Worm (Caenorhabditis elegans) whole organism, L3 larva: ENCODE results near the gene K12H4.5.

ENCODE experiments used
- aly-2 ChIP-seq: fragments of 150-350 bp; optimal IDR thresholded peaks from 2 replicates; lab custom pipeline; 2014; ENCODE audit warnings: missing biosample characterization, missing genetic modification characterization
- ceh-16 ChIP-seq: sonication (generic microtip); optimal IDR thresholded peaks from 2 replicates; lab custom pipeline; 2017; ENCODE audit warnings: missing biosample characterization, missing genetic modification characterization
- elt-2 ChIP-seq: sonication (generic microtip); optimal IDR thresholded peaks from 2 replicates; lab custom pipeline; 2016; ENCODE audit warnings: missing genetic modification reagents, mild to moderate bottlenecking, missing genetic modification characterization, missing compliant biosample characterization
- elt-3 ChIP-seq, 3 experiments: fragments of 150-350 bp in 1 of 3; sonication (generic microtip) in 2 of 3; optimal IDR thresholded peaks; 2 replicates in 2 of 3; 4 replicates in 1 of 3; lab custom pipeline; 2014 to 2017; ENCODE audit warnings: missing biosample characterization in 3 of 3, missing genetic modification characterization in 3 of 3
- lin-15B ChIP-seq: fragments of 150-350 bp; optimal IDR thresholded peaks from 2 replicates; lab custom pipeline; 2014; ENCODE audit warnings: missing biosample characterization, missing genetic modification characterization
- nhr-25 ChIP-seq: sonication (generic microtip); optimal IDR thresholded peaks from 2 replicates; lab custom pipeline; 2017; ENCODE audit warnings: missing biosample characterization, missing genetic modification characterization
- sea-2 ChIP-seq: fragments of 150-350 bp; sonication (generic microtip); optimal IDR thresholded peaks from 4 replicates; lab custom pipeline; 2014; ENCODE audit warnings: missing biosample characterization, missing genetic modification reagents, missing genetic modification characterization

DNA sequence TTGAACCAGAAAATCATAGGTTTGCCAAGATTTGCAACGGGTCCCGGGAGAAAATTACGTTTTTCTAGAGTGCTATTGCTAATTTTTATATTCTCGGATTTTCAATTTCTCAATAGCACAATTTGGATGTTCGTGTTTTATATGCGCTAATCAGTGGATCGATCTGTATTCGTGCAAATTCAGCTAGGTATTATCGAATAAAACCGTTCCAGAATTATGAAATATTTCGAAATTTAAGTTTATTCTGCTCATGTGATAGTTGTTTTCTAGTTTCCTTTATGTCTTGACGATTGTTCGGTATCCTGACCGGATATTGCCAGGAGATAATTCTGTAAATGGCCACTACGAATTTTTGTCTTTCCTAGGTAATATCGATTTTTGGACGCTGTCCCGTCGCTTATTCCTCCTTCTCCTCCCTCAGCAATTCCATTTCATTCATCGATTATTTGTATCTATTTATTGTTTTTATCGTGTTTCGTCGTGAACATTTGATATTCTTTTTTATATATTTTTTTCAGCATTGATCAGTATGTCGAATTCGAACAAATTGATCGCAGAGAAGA is 33.9 kb upstream of the K12H4.5 start, which contains the start of gene cit-1.2:
- TF ChIP-seq ceh-16 (no peak), nhr-25 (tag; lab: Kevin White, UChicago) (no peak), elt-2 (tag; lab: Kevin White, UChicago) (no peak), sea-2 (no peak), elt-3 (tag; optimal IDR thresholded peaks at IDR 0.05; lab: Kevin White, UChicago) (no peak), aly-2 (tag; lab: Kevin White, UChicago) (no peak), lin-15B (tag; lab: Kevin White, UChicago) (no peak)
